Fruit fly (Drosophila melanogaster) whole organism, embryonic: ENCODE measurements around the gene CG5835.
A peak's percentile ranks its signal among the peaks of the same experiment; 100 is the strongest.

Source experiments
- ATbp ChIP-seq: fragments of 200-800 bp; sonication (Bioruptor generic); optimal IDR thresholded peaks from 2 replicates; lab custom pipeline; 2017; ENCODE audit warnings: missing biosample characterization, mild to moderate bottlenecking, missing genetic modification characterization, missing genetic modification reagents
- Adf1 ChIP-seq: fragments of 200-800 bp; sonication (Bioruptor generic); IDR thresholded peaks from 2 replicates; pipeline ENCODE4 v1.3.6; 2022; ENCODE audit warnings: missing biosample characterization, missing genetic modification characterization
- Atf-2 ChIP-seq: fragments of 200-800 bp; sonication (Bioruptor generic); optimal IDR thresholded peaks from 2 replicates; lab custom pipeline; 2016; ENCODE audit warnings: missing biosample characterization, missing genetic modification characterization
- C15 ChIP-seq: fragments of 200-800 bp; sonication (Bioruptor generic); IDR thresholded peaks from 3 replicates; pipeline ENCODE4 v1.3.6; 2022; ENCODE audit warnings: missing biosample characterization, missing genetic modification characterization
- CG10565 ChIP-seq: fragments of 200-800 bp; sonication (Bioruptor generic); optimal IDR thresholded peaks from 3 replicates; lab custom pipeline; 2016; ENCODE audit warnings: missing biosample characterization, mild to moderate bottlenecking, missing genetic modification characterization
- CG11504 ChIP-seq: fragments of 200-800 bp; sonication (Bioruptor generic); optimal IDR thresholded peaks from 3 replicates; lab custom pipeline; 2019; ENCODE audit warnings: missing biosample characterization, mild to moderate bottlenecking, missing genetic modification characterization, moderate library complexity
- CG12236 ChIP-seq: fragments of 200-800 bp; sonication (Bioruptor generic); optimal IDR thresholded peaks from 2 replicates; lab custom pipeline; 2016; ENCODE audit warnings: missing biosample characterization, missing genetic modification characterization
- CG1603 ChIP-seq: fragments of 200-800 bp; sonication (Bioruptor generic); optimal IDR thresholded peaks from 2 replicates; lab custom pipeline; 2019; ENCODE audit warnings: missing biosample characterization, mild to moderate bottlenecking, missing genetic modification characterization, moderate library complexity
- CG1647 ChIP-seq: fragments of 200-800 bp; sonication (Bioruptor generic); optimal IDR thresholded peaks from 3 replicates; lab custom pipeline; 2016; ENCODE audit warnings: missing biosample characterization, missing genetic modification characterization
- CG2202 ChIP-seq: fragments of 200-800 bp; sonication (Bioruptor generic); optimal IDR thresholded peaks from 2 replicates; lab custom pipeline; 2018; ENCODE audit warnings: missing biosample characterization, mild to moderate bottlenecking, missing genetic modification characterization
- CG2712 ChIP-seq: fragments of 200-800 bp; optimal IDR thresholded peaks from 3 replicates; lab custom pipeline; 2019; ENCODE audit warnings: missing biosample characterization, mild to moderate bottlenecking, missing genetic modification characterization, moderate library complexity
- CG3281 ChIP-seq: fragments of 200-800 bp; sonication (Bioruptor generic); optimal IDR thresholded peaks from 3 replicates; lab custom pipeline; 2017; ENCODE audit warnings: missing biosample characterization, mild to moderate bottlenecking, missing genetic modification characterization
- CG33213 ChIP-seq: fragments of 200-800 bp; sonication (Bioruptor generic); optimal IDR thresholded peaks from 3 replicates; lab custom pipeline; 2016; ENCODE audit warnings: missing biosample characterization, missing genetic modification characterization
- CG4404 ChIP-seq: fragments of 200-800 bp; sonication (Bioruptor generic); IDR thresholded peaks from 2 replicates; pipeline ENCODE4 v1.3.6; 2022; ENCODE audit warnings: missing biosample characterization, missing genetic modification characterization
- CG7271 ChIP-seq: fragments of 200-800 bp; sonication (Bioruptor generic); optimal IDR thresholded peaks from 2 replicates; lab custom pipeline; 2018; ENCODE audit warnings: missing biosample characterization, mild to moderate bottlenecking, missing genetic modification characterization, moderate library complexity
- CG7556 ChIP-seq: fragments of 200-800 bp; sonication (Bioruptor generic); optimal IDR thresholded peaks from 2 replicates; lab custom pipeline; 2017; ENCODE audit warnings: missing biosample characterization, mild to moderate bottlenecking, missing genetic modification characterization
- CG7928 ChIP-seq: fragments of 200-800 bp; sonication (Bioruptor generic); optimal IDR thresholded peaks from 2 replicates; lab custom pipeline; 2017; ENCODE audit warnings: missing biosample characterization, mild to moderate bottlenecking, missing genetic modification characterization
- CG7963 ChIP-seq: fragments of 200-800 bp; sonication (Bioruptor generic); IDR thresholded peaks from 3 replicates; pipeline ENCODE4 v1.3.6; 2022; ENCODE audit warnings: missing biosample characterization, missing genetic modification characterization; ENCODE audit not compliant: partially characterized antibody
- CG8089 ChIP-seq: fragments of 200-800 bp; sonication (Bioruptor generic); optimal IDR thresholded peaks from 3 replicates; lab custom pipeline; 2016; ENCODE audit warnings: missing biosample characterization, missing genetic modification characterization
- CG8281 ChIP-seq: fragments of 200-800 bp; sonication (Bioruptor generic); optimal IDR thresholded peaks from 2 replicates; lab custom pipeline; 2018; ENCODE audit warnings: missing biosample characterization, mild to moderate bottlenecking, missing genetic modification characterization, moderate library complexity
- CG8290 ChIP-seq, 3 experiments: fragments of 200-800 bp; sonication (Bioruptor generic); optimal IDR thresholded peaks; 2 replicates each; lab custom pipeline; 2016 to 2019; ENCODE audit warnings: missing biosample characterization in 3 of 3, missing genetic modification characterization in 3 of 3, mild to moderate bottlenecking in 2 of 3, moderate library complexity in 1 of 3
- CG9817 ChIP-seq: fragments of 200-800 bp; sonication (Bioruptor generic); optimal IDR thresholded peaks from 2 replicates; lab custom pipeline; 2018; ENCODE audit warnings: missing biosample characterization, mild to moderate bottlenecking, missing genetic modification characterization, moderate library complexity
- Fer3 ChIP-seq: fragments of 200-800 bp; sonication (Bioruptor generic); optimal IDR thresholded peaks from 2 replicates; lab custom pipeline; 2018; ENCODE audit warnings: missing biosample characterization, mild to moderate bottlenecking, missing genetic modification characterization, moderate library complexity
- HLHmδ ChIP-seq: fragments of 200-800 bp; sonication (Bioruptor generic); optimal IDR thresholded peaks from 2 replicates; lab custom pipeline; 2018; ENCODE audit warnings: missing biosample characterization, mild to moderate bottlenecking, missing genetic modification characterization, moderate library complexity
- Hsf ChIP-seq: fragments of 200-800 bp; sonication (Bioruptor generic); optimal IDR thresholded peaks from 3 replicates; lab custom pipeline; 2016; ENCODE audit warnings: missing biosample characterization, missing genetic modification characterization
- NFAT ChIP-seq: fragments of 200-800 bp; sonication (Bioruptor generic); IDR thresholded peaks from 2 replicates; pipeline ENCODE4 v1.3.6; 2022; ENCODE audit warnings: missing biosample characterization, missing genetic modification characterization
- Nf-YB ChIP-seq: fragments of 200-800 bp; sonication (Bioruptor generic); optimal IDR thresholded peaks from 3 replicates; lab custom pipeline; 2019; ENCODE audit warnings: missing biosample characterization, mild to moderate bottlenecking, missing genetic modification characterization, moderate library complexity
- Stat92E ChIP-seq, 3 experiments: fragments of >200 bp in 2 of 3; fragments of 200-800 bp in 1 of 3; sonication (Bioruptor generic) in 1 of 3; optimal IDR thresholded peaks; 2 replicates each; lab custom pipeline; 2017 to 2019; ENCODE audit warnings: missing biosample characterization in 3 of 3, missing genetic modification characterization in 3 of 3, mild to moderate bottlenecking in 1 of 3, moderate library complexity in 1 of 3
- Taf1 ChIP-seq: fragments of 200-800 bp; sonication (Bioruptor generic); IDR thresholded peaks from 2 replicates; pipeline ENCODE4 v1.3.6; 2022; ENCODE audit warnings: missing biosample characterization, missing genetic modification characterization
- Trl ChIP-seq, 3 experiments: fragments of >200 bp in 2 of 3; fragments of 200-800 bp in 1 of 3; sonication (Bioruptor generic) in 1 of 3; optimal IDR thresholded peaks; 2 replicates in 1 of 3; 3 replicates in 2 of 3; lab custom pipeline; 2016 to 2017; ENCODE audit warnings: missing biosample characterization in 1 of 3, missing genetic modification characterization in 1 of 3
- caup ChIP-seq: fragments of 200-800 bp; sonication (Bioruptor generic); optimal IDR thresholded peaks from 3 replicates; lab custom pipeline; 2017; ENCODE audit warnings: missing biosample characterization, mild to moderate bottlenecking, missing genetic modification characterization, moderate library complexity; ENCODE audit not compliant: severe bottlenecking
- chinmo ChIP-seq: fragments of 200-800 bp; sonication (Bioruptor generic); IDR thresholded peaks from 4 replicates; pipeline ENCODE4 v1.3.6; 2022; ENCODE audit warnings: missing biosample characterization, missing genetic modification characterization; ENCODE audit not compliant: partially characterized antibody
- ci ChIP-seq: fragments of 200-800 bp; sonication (Bioruptor generic); IDR thresholded peaks from 3 replicates; pipeline ENCODE4 v1.3.6; 2022; ENCODE audit warnings: missing biosample characterization, missing genetic modification characterization
- corto ChIP-seq: fragments of 200-800 bp; sonication (Bioruptor generic); optimal IDR thresholded peaks from 2 replicates; lab custom pipeline; 2016; ENCODE audit warnings: missing biosample characterization, mild to moderate bottlenecking, missing genetic modification characterization, moderate library complexity
- crc ChIP-seq: fragments of 200-800 bp; sonication (Bioruptor generic); optimal IDR thresholded peaks from 2 replicates; lab custom pipeline; 2016; ENCODE audit warnings: missing biosample characterization, missing genetic modification characterization
- dmrt99B ChIP-seq: fragments of 200-800 bp; sonication (Bioruptor generic); optimal IDR thresholded peaks from 2 replicates; lab custom pipeline; 2018; ENCODE audit warnings: missing biosample characterization, mild to moderate bottlenecking, missing genetic modification characterization, moderate library complexity
- fd3F ChIP-seq: fragments of 200-800 bp; sonication (Bioruptor generic); optimal IDR thresholded peaks from 2 replicates; lab custom pipeline; 2018; ENCODE audit warnings: missing biosample characterization, mild to moderate bottlenecking, missing genetic modification characterization, moderate library complexity
- ftz-f1 ChIP-seq: fragments of 200-800 bp; sonication (Bioruptor generic); optimal IDR thresholded peaks from 2 replicates; lab custom pipeline; 2016; ENCODE audit warnings: missing biosample characterization, missing genetic modification characterization
- jigr1 ChIP-seq: fragments of 200-800 bp; sonication (Bioruptor generic); IDR thresholded peaks from 3 replicates; pipeline ENCODE4 v1.3.6; 2022; ENCODE audit warnings: missing biosample characterization, missing genetic modification characterization
- lbe ChIP-seq: fragments of 200-800 bp; sonication (Bioruptor generic); optimal IDR thresholded peaks from 2 replicates; lab custom pipeline; 2016; ENCODE audit warnings: missing biosample characterization, mild to moderate bottlenecking, missing genetic modification characterization
- pzg ChIP-seq: fragments of 200-800 bp; sonication (Bioruptor generic); optimal IDR thresholded peaks from 3 replicates; lab custom pipeline; 2018; ENCODE audit warnings: missing biosample characterization, mild to moderate bottlenecking, missing genetic modification characterization, moderate library complexity
- row ChIP-seq: fragments of 200-800 bp; sonication (Bioruptor generic); IDR thresholded peaks from 3 replicates; pipeline ENCODE4 v1.3.6; 2022; ENCODE audit warnings: missing biosample characterization, missing genetic modification characterization
- shn ChIP-seq: fragments of 200-800 bp; sonication (Bioruptor generic); optimal IDR thresholded peaks from 3 replicates; lab custom pipeline; 2016; ENCODE audit warnings: missing biosample characterization, missing genetic modification characterization
- sr ChIP-seq: fragments of 200-800 bp; sonication (Bioruptor generic); IDR thresholded peaks from 3 replicates; pipeline ENCODE4 v1.3.6; 2022; ENCODE audit warnings: missing biosample characterization, missing genetic modification characterization
- usp ChIP-seq: fragments of >200 bp; optimal IDR thresholded peaks from 2 replicates; lab custom pipeline; 2017; ENCODE audit warnings: missing biosample characterization, missing genetic modification characterization
- z ChIP-seq: fragments of 200-800 bp; sonication (Bioruptor generic); IDR thresholded peaks from 3 replicates; pipeline ENCODE4 v1.3.6; 2022; ENCODE audit warnings: missing biosample characterization, missing genetic modification characterization
- zen ChIP-seq: fragments of 200-800 bp; sonication (Bioruptor generic); optimal IDR thresholded peaks from 3 replicates; lab custom pipeline; 2018; ENCODE audit warnings: missing biosample characterization, mild to moderate bottlenecking, missing genetic modification characterization, moderate library complexity

The CG5835 gene

dm6 chr3R:19147511-19148239 is 5.8 kb downstream of the CG5835 start, which contains the start of gene Ppcs (continued):
- TF ChIP-seq CG7556 (GFP tag; lab: Kevin White, UChicago) = peak; percentile 57
- peak; percentile 44 for TF ChIP-seq CG2712
- no peak for TF ChIP-seq jigr1 (GFP tag; lab: Robert Waterston, UW)
- TF ChIP-seq ci (GFP tag; lab: Robert Waterston, UW) = peak; percentile 60; the same call in 2 of the 3 replicates
- peak; percentile 25 for TF ChIP-seq dmrt99B
- no peak for TF ChIP-seq usp (GFP tag; lab: Kevin White, UChicago)
- TF ChIP-seq CG4404 (GFP tag; lab: Robert Waterston, UW) = no peak; the same call in 1 of the 2 replicates
- TF ChIP-seq corto (GFP tag; lab: Kevin White, UChicago) = no peak
- TF ChIP-seq CG8089 = peak; percentile 50
- TF ChIP-seq shn (GFP tag; lab: Kevin White, UChicago) = peak; percentile 70
- peak; percentile 44 for TF ChIP-seq CG12236 (GFP tag; lab: Kevin White, UChicago)
- TF ChIP-seq Stat92E (GFP tag; optimal IDR thresholded peaks at IDR 0.05; lab: Kevin White, UChicago) = peak in 1 of 3 experiments; percentile 24
- TF ChIP-seq CG9817 = peak; percentile 56
- peak; percentile 50 for TF ChIP-seq HLHmδ
- peak; percentile 20 for TF ChIP-seq crc (GFP tag; lab: Kevin White, UChicago)
- TF ChIP-seq CG11504 (tag; lab: Kevin White, UChicago) = peak; percentile 60
- TF ChIP-seq ftz-f1 (GFP tag; lab: Kevin White, UChicago) = no peak
- TF ChIP-seq ATbp (GFP tag; lab: Kevin White, UChicago) = no peak
- TF ChIP-seq CG7271 (tag; lab: Kevin White, UChicago) = no peak
- TF ChIP-seq Atf-2 (GFP tag; lab: Kevin White, UChicago) = peak; percentile 54
- TF ChIP-seq NFAT = 0 out of 2 replicates have a peak, but pooled peaks have one; percentile 2
- peak; percentile 76 for TF ChIP-seq CG3281 (GFP tag; lab: Kevin White, UChicago)
- TF ChIP-seq zen (tag; lab: Kevin White, UChicago) = peak; percentile 26
- peak; percentile 97; the same call in 3 of the 4 replicates for TF ChIP-seq chinmo (GFP tag; lab: Robert Waterston, UW)
- TF ChIP-seq fd3F (GFP tag; lab: Kevin White, UChicago) = peak; percentile 49
- peak; percentile 54 for TF ChIP-seq caup (GFP tag; lab: Kevin White, UChicago)
- peak; percentile 55 for TF ChIP-seq Fer3
- TF ChIP-seq CG33213 = peak; percentile 67
- 0 out of 3 replicates have a peak, but pooled peaks have one; percentile 17 for TF ChIP-seq sr (GFP tag; lab: Robert Waterston, UW)
- no peak for TF ChIP-seq Taf1
- TF ChIP-seq CG7928 (GFP tag; lab: Kevin White, UChicago) = peak; percentile 49
- TF ChIP-seq lbe (GFP tag; lab: Kevin White, UChicago) = peak; percentile 42
- peak; percentile 59 for TF ChIP-seq row (GFP tag; lab: Robert Waterston, UW)
- TF ChIP-seq pzg = peak; percentile 69
- peak; percentile 25 for TF ChIP-seq CG8281
- no peak for TF ChIP-seq CG10565 (GFP tag; lab: Kevin White, UChicago)
- TF ChIP-seq CG1603 (tag; lab: Kevin White, UChicago) = peak; percentile 41
- TF ChIP-seq Hsf (GFP tag; lab: Kevin White, UChicago) = peak; percentile 74
- TF ChIP-seq Adf1 (GFP tag; lab: Robert Waterston, UW) = peak; percentile 55
- TF ChIP-seq CG1647 (GFP tag; lab: Kevin White, UChicago) = peak; percentile 23
- no peak; the same call in 2 of the 3 replicates for TF ChIP-seq z (GFP tag; lab: Robert Waterston, UW)
- no peak for TF ChIP-seq C15 (GFP tag; lab: Robert Waterston, UW)
- peak; percentile 32 for TF ChIP-seq CG8290 (GFP tag; optimal IDR thresholded peaks at IDR 0.05; lab: Kevin White, UChicago)
- TF ChIP-seq CG8290 (tag; optimal IDR thresholded peaks at IDR 0.05; lab: Kevin White, UChicago) = peak; percentile 28 to 43
- peak; percentile 88 to 96 for TF ChIP-seq Trl (optimal IDR thresholded peaks at IDR 0.05; lab: Kevin White, UChicago)
- TF ChIP-seq Trl (GFP tag; optimal IDR thresholded peaks at IDR 0.05; lab: Kevin White, UChicago) = peak; percentile 66
- peak; percentile 14 for TF ChIP-seq CG2202 (tag; lab: Kevin White, UChicago)
- TF ChIP-seq CG7963 (GFP tag; lab: Robert Waterston, UW) = 0 out of 3 replicates have a peak, but pooled peaks have one; percentile 22
- TF ChIP-seq Nf-YB (GFP tag; lab: Kevin White, UChicago) = peak; percentile 28
